Worm (Caenorhabditis elegans): Measurements from ENCODE around the gene alh-9.

alh-9 gene

DNA sequence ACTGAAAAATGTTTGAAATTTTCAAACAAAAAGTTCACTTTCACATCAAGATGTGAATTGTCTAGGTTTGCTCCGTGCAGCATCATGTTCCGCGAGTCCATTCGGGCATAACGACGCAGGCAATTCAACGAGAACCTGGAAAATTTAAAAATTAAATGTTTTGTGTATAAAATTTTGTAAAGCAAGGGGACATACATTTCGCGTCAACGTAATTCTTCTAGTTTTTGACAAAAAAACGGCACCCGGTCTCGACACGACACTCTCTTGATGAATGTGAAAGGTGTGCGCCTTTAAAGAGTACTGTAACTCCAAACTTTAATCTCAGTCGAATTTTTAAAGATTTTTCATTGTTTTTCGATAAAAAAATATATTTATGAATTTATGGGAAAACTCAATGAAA, 21.8 kb upstream of the alh-9 start, which contains the start of gene R12B2.6:
R12B2.6 (minus strand) TSS at position 101 of the 400 bp plus-strand sequence.
- no peak for TF ChIP-seq zfp-3 (GFP tag; conservative IDR thresholded peaks at IDR 0.05)
- TF ChIP-seq mep-1 (tag; optimal IDR thresholded peaks at IDR 0.05) = no peak
- TF ChIP-seq unc-62 (GFP tag; optimal IDR thresholded peaks at IDR 0.05 in 1 of 2) = no peak
- no peak for TF ChIP-seq unc-62 (tag; optimal IDR thresholded peaks at IDR 0.05)

DNA sequence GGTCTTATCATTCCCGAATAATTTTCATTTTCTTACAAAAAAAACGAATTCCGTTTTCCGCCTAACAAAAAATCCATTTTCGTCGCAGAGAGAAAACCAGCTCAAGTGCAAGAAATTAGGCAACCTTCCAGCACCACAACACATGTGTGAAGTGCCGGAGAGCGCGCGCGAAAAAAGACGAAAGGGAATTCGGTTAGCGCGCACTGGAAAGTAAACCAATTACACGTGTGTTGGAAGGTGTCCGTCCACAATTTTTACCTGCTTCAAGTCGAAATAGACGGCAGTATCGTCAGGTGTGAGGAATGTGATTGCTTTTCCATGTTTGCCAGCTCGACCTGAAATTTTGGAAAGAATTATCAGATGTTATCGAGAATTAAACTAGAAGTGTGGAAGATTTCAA, 21.2 kb upstream of the alh-9 start:
- TF ChIP-seq snpc-1.2 (GFP tag; IDR thresholded peaks at IDR 0.05) = no peak
- TF ChIP-seq hlh-11 (tag; optimal IDR thresholded peaks at IDR 0.05) = no peak
- TF ChIP-seq attf-4 (tag; optimal IDR thresholded peaks at IDR 0.05) = no peak
- TF ChIP-seq aha-1 (tag) = peak; percentile 80
- peak; percentile 39 for TF ChIP-seq ces-1 (GFP tag; optimal IDR thresholded peaks at IDR 0.05)
- TF ChIP-seq hmg-1.1 (GFP tag; IDR thresholded peaks at IDR 0.05) = no peak
- no peak for TF ChIP-seq F37D6.2 (tag; optimal IDR thresholded peaks at IDR 0.05)
- TF ChIP-seq lin-13 (GFP tag; optimal IDR thresholded peaks at IDR 0.05) = no peak
- TF ChIP-seq T20F7.1 (GFP tag; optimal IDR thresholded peaks at IDR 0.05) = no peak
- TF ChIP-seq mep-1 (tag; optimal IDR thresholded peaks at IDR 0.05) = no peak
- no peak for TF ChIP-seq snpc-4 (tag; optimal IDR thresholded peaks at IDR 0.05)
- no peak for TF ChIP-seq F26F4.8 (GFP tag; conservative IDR thresholded peaks at IDR 0.05)
- no peak for TF ChIP-seq dmd-8 (GFP tag; IDR thresholded peaks at IDR 0.05)
- TF ChIP-seq pqm-1 (tag; optimal IDR thresholded peaks at IDR 0.05) = no peak
- TF ChIP-seq daf-8 (GFP tag; IDR thresholded peaks at IDR 0.05) = no peak
- TF ChIP-seq F49E8.2 (tag; optimal IDR thresholded peaks at IDR 0.05; ENCODE audit: borderline replicate concordance) = no peak
- TF ChIP-seq mxl-3 (GFP tag; optimal IDR thresholded peaks at IDR 0.05) = no peak
- TF ChIP-seq ztf-7 (tag; optimal IDR thresholded peaks at IDR 0.05) = no peak
- no peak for TF ChIP-seq jun-1 (tag; optimal IDR thresholded peaks at IDR 0.05)
- peak; percentile 26 for TF ChIP-seq ama-1 (optimal IDR thresholded peaks at IDR 0.05)
- no peak for TF ChIP-seq dmd-6 (GFP tag; IDR thresholded peaks at IDR 0.05)
- no peak for TF ChIP-seq nhr-48 (tag; optimal IDR thresholded peaks at IDR 0.05)
- TF ChIP-seq nhr-28 (tag; optimal IDR thresholded peaks at IDR 0.05) = no peak
- no peak for TF ChIP-seq madf-9 (GFP tag; conservative IDR thresholded peaks at IDR 0.05)
- TF ChIP-seq vab-7 (GFP tag; IDR thresholded peaks at IDR 0.05) = 0 out of 2 replicates have a peak, but pooled peaks have one; percentile 15
- TF ChIP-seq nhr-11 (tag; optimal IDR thresholded peaks at IDR 0.05) = no peak
- TF ChIP-seq nhr-25 (tag; optimal IDR thresholded peaks at IDR 0.05; ENCODE audit: borderline replicate concordance, insufficient read depth) = no peak

DNA sequence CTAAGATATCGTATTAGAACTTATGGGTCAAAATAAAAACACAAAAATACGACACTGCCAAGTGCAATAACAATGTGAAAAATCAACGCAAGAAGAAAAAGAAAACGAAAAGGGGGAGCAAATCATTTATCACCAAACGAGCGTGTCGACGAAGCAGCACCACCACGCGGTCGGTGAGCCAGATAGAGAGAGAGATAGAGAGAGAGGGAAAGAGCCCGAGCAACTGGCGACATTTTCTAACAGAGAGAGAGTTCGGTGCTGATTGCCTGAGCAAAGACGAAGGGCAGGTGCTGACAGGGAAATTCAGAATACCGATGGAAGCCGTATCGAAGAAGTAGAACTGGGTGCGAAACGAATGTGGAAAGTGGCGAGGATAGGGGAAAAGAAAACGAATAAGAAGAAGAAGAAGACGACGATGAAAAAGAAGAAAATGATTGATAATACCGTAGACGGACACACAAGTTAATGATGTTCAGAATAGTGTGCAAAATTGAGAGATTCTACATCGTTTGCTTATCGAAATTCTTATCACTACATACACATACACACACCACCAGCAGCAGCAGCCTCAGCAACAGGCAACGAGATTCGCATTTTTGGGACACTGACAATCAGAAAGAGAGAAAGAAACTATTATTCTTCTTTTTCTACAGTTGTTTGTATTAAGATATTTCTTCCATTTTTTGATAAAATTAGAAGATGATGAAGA, 20.5 kb upstream of the alh-9 start:
- peak; percentile 16 for TF ChIP-seq nhr-77 (tag; optimal IDR thresholded peaks at IDR 0.05)
- peak in 1 of 2 experiments; percentile 23 for TF ChIP-seq lsy-2 (tag; optimal IDR thresholded peaks at IDR 0.05)
- 0 out of 2 replicates have a peak, but pooled peaks have one; percentile 44 for TF ChIP-seq lin-1 (GFP tag; IDR thresholded peaks at IDR 0.05)
- peak; percentile 92 for TF ChIP-seq nhr-28 (tag; optimal IDR thresholded peaks at IDR 0.05)
- peak; percentile 13; the same call in 1 of the 2 replicates for TF ChIP-seq ceh-20 (GFP tag; IDR thresholded peaks at IDR 0.05)
- TF ChIP-seq mep-1 (tag; optimal IDR thresholded peaks at IDR 0.05) = peak; percentile 27
- TF ChIP-seq unc-62 (GFP tag; optimal IDR thresholded peaks at IDR 0.05 in 1 of 2) = peak in 1 of 2 experiments; percentile 88
- TF ChIP-seq unc-62 (tag; optimal IDR thresholded peaks at IDR 0.05) = no peak
- TF ChIP-seq F10B5.3 (tag; optimal IDR thresholded peaks at IDR 0.05) = no peak
- TF ChIP-seq lin-29 (GFP tag; IDR thresholded peaks at IDR 0.05) = no peak
- peak; percentile 41; the same call in 1 of the 2 replicates for TF ChIP-seq tra-1 (GFP tag; IDR thresholded peaks at IDR 0.05)
- peak in 1 of 2 experiments; percentile 1 for TF ChIP-seq daf-16 (GFP tag; optimal IDR thresholded peaks at IDR 0.05)
- TF ChIP-seq daf-16 (tag; optimal IDR thresholded peaks at IDR 0.05) = peak; percentile 69
- peak; percentile 50 for TF ChIP-seq set-16 (GFP tag; IDR thresholded peaks at IDR 0.05)
- TF ChIP-seq R02D3.7 (tag; optimal IDR thresholded peaks at IDR 0.05) = no peak
- TF ChIP-seq ztf-7 (tag; optimal IDR thresholded peaks at IDR 0.05) = peak; percentile 16
- TF ChIP-seq aha-1 (tag) = peak; percentile 68
- TF ChIP-seq dmd-6 (GFP tag; IDR thresholded peaks at IDR 0.05) = peak; percentile 71
- peak; percentile 84 for TF ChIP-seq dve-1 (tag; optimal IDR thresholded peaks at IDR 0.05; ENCODE audit: insufficient read depth)
- peak; percentile 82 for TF ChIP-seq hlh-11 (tag; optimal IDR thresholded peaks at IDR 0.05)
- TF ChIP-seq hlh-30 (tag; optimal IDR thresholded peaks at IDR 0.05; ENCODE audit: insufficient read depth) = peak; percentile 7
- TF ChIP-seq mes-2 (tag; optimal IDR thresholded peaks at IDR 0.05; ENCODE audit: poor library complexity, severe bottlenecking) = peak; percentile 66
- TF ChIP-seq daf-19 (GFP tag; conservative IDR thresholded peaks at IDR 0.05) = no peak
- TF ChIP-seq gei-8 (GFP tag; optimal IDR thresholded peaks at IDR 0.05) = no peak
- no peak for TF ChIP-seq tag-97 (GFP tag; IDR thresholded peaks at IDR 0.05)
- TF ChIP-seq nhr-11 (tag; optimal IDR thresholded peaks at IDR 0.05) = peak; percentile 25

Data from whole organism, L4 larva.